Worm (Caenorhabditis elegans) whole organism, L3 larva: ENCODE data around the gene srw-115.

Experiments used
- egl-27 ChIP-seq: sonication (generic microtip); optimal IDR thresholded peaks from 4 replicates; lab custom pipeline; 2017; ENCODE audit warnings: missing biosample characterization, missing genetic modification reagents, missing genetic modification characterization
- elt-2 ChIP-seq: sonication (generic microtip); optimal IDR thresholded peaks from 2 replicates; lab custom pipeline; 2016; ENCODE audit warnings: missing genetic modification reagents, mild to moderate bottlenecking, missing genetic modification characterization, missing compliant biosample characterization
- elt-3 ChIP-seq, 3 experiments: fragments of 150-350 bp in 1 of 3; sonication (generic microtip) in 2 of 3; optimal IDR thresholded peaks; 2 replicates in 2 of 3; 4 replicates in 1 of 3; lab custom pipeline; 2014 to 2017; ENCODE audit warnings: missing biosample characterization in 3 of 3, missing genetic modification characterization in 3 of 3
- nhr-23 ChIP-seq: fragments of 150-350 bp; optimal IDR thresholded peaks from 2 replicates; lab custom pipeline; 2014; ENCODE audit warnings: missing biosample characterization, missing genetic modification reagents, missing genetic modification characterization

DNA sequence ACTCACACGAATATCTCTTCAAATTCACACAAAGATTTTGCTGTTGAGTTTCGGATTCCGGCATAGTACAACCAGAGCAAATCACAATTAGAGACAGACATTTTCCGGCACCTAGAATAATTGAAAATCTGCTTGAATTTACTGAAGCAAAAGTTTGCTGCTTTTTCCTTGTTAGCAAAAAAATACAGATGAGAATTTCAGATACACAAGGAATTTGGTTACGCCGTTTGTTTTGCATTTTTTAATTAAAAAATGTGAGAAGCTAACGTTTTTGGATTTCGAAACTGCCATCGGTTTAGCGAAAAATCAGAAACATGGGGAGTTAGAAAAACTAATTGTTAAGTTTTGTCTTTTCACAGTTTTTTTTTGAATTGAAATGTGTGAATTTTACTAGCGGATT is 13.7 kb downstream of the srw-115 start, which contains the start of gene srw-118:
- TF ChIP-seq egl-27 (tag; lab: Kevin White, UChicago) (no peak), elt-3 (tag; optimal IDR thresholded peaks at IDR 0.05; lab: Kevin White, UChicago) (no peak), nhr-23 (tag; lab: Kevin White, UChicago) (no peak), elt-2 (tag; lab: Kevin White, UChicago) (no peak)
